Worm (Caenorhabditis elegans): Measurements from ENCODE around the gene clec-139.

ce11 chrII:4640748-4641147 lies 19.2 kb upstream of the clec-139 start:
- TF ChIP-seq snpc-4 (tag; optimal IDR thresholded peaks at IDR 0.05): no peak
- TF ChIP-seq fos-1 (tag; optimal IDR thresholded peaks at IDR 0.05): no peak
- no peak for TF ChIP-seq nhr-76 (tag; optimal IDR thresholded peaks at IDR 0.05)
- no peak for TF ChIP-seq ztf-4 (tag; optimal IDR thresholded peaks at IDR 0.05)
- TF ChIP-seq nhr-11 (tag; optimal IDR thresholded peaks at IDR 0.05): no peak
- no peak for TF ChIP-seq ceh-28 (tag; optimal IDR thresholded peaks at IDR 0.05)
- TF ChIP-seq fkh-10 (GFP tag; optimal IDR thresholded peaks at IDR 0.05): no peak
- no peak for TF ChIP-seq jun-1 (tag; optimal IDR thresholded peaks at IDR 0.05)
- no peak for TF ChIP-seq ama-1 (optimal IDR thresholded peaks at IDR 0.05)
- TF ChIP-seq unc-39 (tag; optimal IDR thresholded peaks at IDR 0.05): no peak
- no peak for TF ChIP-seq R02D3.7 (tag; optimal IDR thresholded peaks at IDR 0.05)
